ENCODE assay signal across 1 fruit fly cellular context in the genomic region with DNA sequence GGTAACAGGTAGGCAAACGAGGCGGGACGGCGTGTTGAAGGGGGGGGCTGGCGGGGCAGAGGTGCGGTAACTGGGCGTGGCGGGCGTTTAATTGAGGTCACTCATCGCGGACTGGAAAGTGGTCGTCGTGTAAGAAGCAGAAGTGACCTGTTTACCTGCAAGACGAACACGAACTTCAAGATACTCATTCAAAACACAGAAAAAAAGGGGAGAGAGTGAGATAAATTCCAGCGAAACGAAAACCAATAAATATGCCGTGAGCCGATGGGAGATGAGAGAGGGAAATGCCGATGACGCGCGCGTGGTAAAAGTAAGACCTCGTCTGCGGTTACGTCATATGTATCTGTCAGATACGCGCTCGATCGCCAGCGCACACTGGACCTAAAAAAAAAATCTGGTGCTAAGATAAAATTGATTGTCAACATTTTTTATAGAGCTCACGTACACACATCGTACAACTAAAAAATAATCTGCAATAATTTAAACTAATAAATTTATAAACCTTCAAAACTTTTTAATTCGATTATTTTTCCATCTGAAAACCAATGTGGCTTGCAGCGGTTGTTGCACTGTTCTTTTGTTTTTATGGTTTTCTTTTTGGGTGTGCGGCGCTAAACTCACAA.
A peak's percentile ranks its signal among the peaks of the same experiment; 100 is the strongest.
TF ChIP-seq lines count a peak whose summit lies in the region.

No protein-coding gene starts in this region.

TF ChIP-seq in whole organism, embryonic, 481 proteins besides CTCF, POLR2A, EP300 and RAD21 (continued from another document and continues in another):
- TF ChIP-seq dan (GFP tag; IDR thresholded peaks at IDR 0.05; lab: Robert Waterston, UW) (no peak), NFAT (GFP tag; IDR thresholded peaks at IDR 0.05; lab: Robert Waterston, UW) (no peak), gem (tag; optimal IDR thresholded peaks at IDR 0.05; lab: Kevin White, UChicago) (peak; percentile 84), unpg (GFP tag; optimal IDR thresholded peaks at IDR 0.05; lab: Kevin White, UChicago) (peak; percentile 76), Six4 (GFP tag; optimal IDR thresholded peaks at IDR 0.05; lab: Kevin White, UChicago) (peak; percentile 22), CG15269 (tag; optimal IDR thresholded peaks at IDR 0.05; lab: Kevin White, UChicago) (peak; percentile 46), CG32532 (GFP tag; IDR thresholded peaks at IDR 0.05; lab: Robert Waterston, UW) (no peak), CG17361 (GFP tag; IDR thresholded peaks at IDR 0.05; lab: Robert Waterston, UW) (peak; percentile 74), CG32767 (GFP tag; IDR thresholded peaks at IDR 0.05; lab: Robert Waterston, UW) (peak; percentile 51; the same call in 1 of the 2 replicates), CG14667 (GFP tag; IDR thresholded peaks at IDR 0.05; lab: Robert Waterston, UW) (peak; percentile 62), row (GFP tag; IDR thresholded peaks at IDR 0.05; lab: Robert Waterston, UW) (peak; percentile 62; the same call in 2 of the 3 replicates), Atf-2 (GFP tag; optimal IDR thresholded peaks at IDR 0.05; lab: Kevin White, UChicago) (no peak), h (optimal IDR thresholded peaks at IDR 0.05; lab: Kevin White, UChicago) (no peak), Gug (GFP tag; IDR thresholded peaks at IDR 0.05; lab: Robert Waterston, UW) (peak; percentile 25; the same call in 1 of the 4 replicates), CG4730 (GFP tag; IDR thresholded peaks at IDR 0.05; lab: Robert Waterston, UW) (peak; percentile 33; the same call in 1 of the 2 replicates), CG17612 (GFP tag; IDR thresholded peaks at IDR 0.05; lab: Robert Waterston, UW) (peak; percentile 37; the same call in 1 of the 2 replicates), E2f1 (GFP tag; IDR thresholded peaks at IDR 0.05; lab: Robert Waterston, UW) (peak; percentile 43), CG1024 (GFP tag; IDR thresholded peaks at IDR 0.05; lab: Robert Waterston, UW) (peak; percentile 57), Fer3 (tag; optimal IDR thresholded peaks at IDR 0.05; lab: Kevin White, UChicago) (peak; percentile 45), CG3726 (GFP tag; IDR thresholded peaks at IDR 0.05; lab: Robert Waterston, UW) (0 out of 3 replicates have a peak, but pooled peaks have one; percentile 35), fd96Cb (tag; optimal IDR thresholded peaks at IDR 0.05; lab: Kevin White, UChicago) (peak; percentile 68), CG13123 (GFP tag; optimal IDR thresholded peaks at IDR 0.05; lab: Kevin White, UChicago) (no peak), ranshi (GFP tag; IDR thresholded peaks at IDR 0.05; lab: Robert Waterston, UW) (peak; percentile 71), bsh (GFP tag; optimal IDR thresholded peaks at IDR 0.05; lab: Kevin White, UChicago) (peak in 1 of 2 experiments; percentile 85), CG4820 (GFP tag; optimal IDR thresholded peaks at IDR 0.05; lab: Kevin White, UChicago) (peak; percentile 46), HHEX (GFP tag; optimal IDR thresholded peaks at IDR 0.05; lab: Kevin White, UChicago) (peak; percentile 35), Max (GFP tag; optimal IDR thresholded peaks at IDR 0.05; lab: Kevin White, UChicago) (no peak), ci (GFP tag; IDR thresholded peaks at IDR 0.05; lab: Robert Waterston, UW) (peak; percentile 91), CG4360 (GFP tag; IDR thresholded peaks at IDR 0.05; lab: Robert Waterston, UW) (no peak), CoRest (tag; optimal IDR thresholded peaks at IDR 0.05; lab: Kevin White, UChicago) (peak; percentile 39), CG2202 (tag; optimal IDR thresholded peaks at IDR 0.05; lab: Kevin White, UChicago) (peak; percentile 0), NC2α (GFP tag; optimal IDR thresholded peaks at IDR 0.05; lab: Kevin White, UChicago) (no peak), Sox102F (GFP tag; optimal IDR thresholded peaks at IDR 0.05; lab: Kevin White, UChicago) (peak; percentile 90), CG10979 (tag; optimal IDR thresholded peaks at IDR 0.05; lab: Kevin White, UChicago) (peak; percentile 79), CG6254 (GFP tag; optimal IDR thresholded peaks at IDR 0.05; lab: Kevin White, UChicago) (peak; percentile 65), CG18599 (GFP tag; optimal IDR thresholded peaks at IDR 0.05; lab: Kevin White, UChicago) (peak; percentile 36), CG3407 (GFP tag; optimal IDR thresholded peaks at IDR 0.05; lab: Kevin White, UChicago) (peak; percentile 68), Vsx1 (GFP tag; optimal IDR thresholded peaks at IDR 0.05; lab: Kevin White, UChicago) (no peak), CG31388 (GFP tag; optimal IDR thresholded peaks at IDR 0.05; lab: Kevin White, UChicago) (no peak), Optix (GFP tag; IDR thresholded peaks at IDR 0.05; lab: Robert Waterston, UW) (peak; percentile 76), lbe (GFP tag; optimal IDR thresholded peaks at IDR 0.05; lab: Kevin White, UChicago) (no peak), CG13296 (GFP tag; optimal IDR thresholded peaks at IDR 0.05; lab: Kevin White, UChicago) (no peak), CG1603 (tag; optimal IDR thresholded peaks at IDR 0.05; lab: Kevin White, UChicago) (peak; percentile 65), Ravus (GFP tag; IDR thresholded peaks at IDR 0.05; lab: Robert Waterston, UW) (no peak), sd (tag; optimal IDR thresholded peaks at IDR 0.05; lab: Kevin White, UChicago) (peak; percentile 82), Xrp1 (GFP tag; IDR thresholded peaks at IDR 0.05; lab: Robert Waterston, UW) (peak; percentile 82), rib (GFP tag; IDR thresholded peaks at IDR 0.05; lab: Robert Waterston, UW) (no peak), insv (GFP tag; optimal IDR thresholded peaks at IDR 0.05; lab: Kevin White, UChicago) (no peak), ap (GFP tag; IDR thresholded peaks at IDR 0.05; lab: Robert Waterston, UW) (peak; percentile 77), Rx (GFP tag; IDR thresholded peaks at IDR 0.05; lab: Robert Waterston, UW) (peak; percentile 40), Asciz (GFP tag; optimal IDR thresholded peaks at IDR 0.05; lab: Kevin White, UChicago) (peak; percentile 76), B-H2 (GFP tag; optimal IDR thresholded peaks at IDR 0.05; lab: Kevin White, UChicago) (no peak), tio (GFP tag; optimal IDR thresholded peaks at IDR 0.05; lab: Kevin White, UChicago) (peak; percentile 31), tgo (GFP tag; IDR thresholded peaks at IDR 0.05; lab: Robert Waterston, UW) (peak; percentile 58; the same call in 2 of the 3 replicates), CG17328 (GFP tag; IDR thresholded peaks at IDR 0.05; lab: Robert Waterston, UW) (peak; percentile 75), kah (GFP tag; optimal IDR thresholded peaks at IDR 0.05; lab: Kevin White, UChicago) (peak; percentile 16), CG6272 (GFP tag; IDR thresholded peaks at IDR 0.05; lab: Robert Waterston, UW) (peak; percentile 57; the same call in 1 of the 2 replicates), CG7839 (tag; optimal IDR thresholded peaks at IDR 0.05; lab: Kevin White, UChicago) (peak; percentile 74), CG2712 (tag; optimal IDR thresholded peaks at IDR 0.05; lab: Kevin White, UChicago) (peak; percentile 80), Blimp-1 (GFP tag; optimal IDR thresholded peaks at IDR 0.05; lab: Kevin White, UChicago) (peak; percentile 77), ftz-f1 (GFP tag; optimal IDR thresholded peaks at IDR 0.05; lab: Kevin White, UChicago) (no peak), Spps (tag; optimal IDR thresholded peaks at IDR 0.05; lab: Kevin White, UChicago) (peak; percentile 34), peb (GFP tag; IDR thresholded peaks at IDR 0.05; lab: Robert Waterston, UW) (peak; percentile 76), HLH54F (GFP tag; optimal IDR thresholded peaks at IDR 0.05; lab: Kevin White, UChicago) (no peak), CG11504 (tag; optimal IDR thresholded peaks at IDR 0.05; lab: Kevin White, UChicago) (peak; percentile 81), H2.0 (GFP tag; IDR thresholded peaks at IDR 0.05; lab: Robert Waterston, UW) (peak; percentile 56), dmrt11E (tag; optimal IDR thresholded peaks at IDR 0.05; lab: Kevin White, UChicago) (peak; percentile 30), en (GFP tag; optimal IDR thresholded peaks at IDR 0.05; lab: Kevin White, UChicago) (no peak), CG12236 (GFP tag; optimal IDR thresholded peaks at IDR 0.05; lab: Kevin White, UChicago) (no peak), CG1233 (GFP tag; optimal IDR thresholded peaks at IDR 0.05; lab: Kevin White, UChicago) (peak; percentile 57), CG17829 (tag; optimal IDR thresholded peaks at IDR 0.05; lab: Kevin White, UChicago) (peak; percentile 58), pnt (GFP tag; optimal IDR thresholded peaks at IDR 0.05; lab: Kevin White, UChicago) (no peak), ewg (GFP tag; optimal IDR thresholded peaks at IDR 0.05; lab: Kevin White, UChicago) (peak; percentile 57), Dp (GFP tag; optimal IDR thresholded peaks at IDR 0.05; lab: Kevin White, UChicago) (no peak), dysf (GFP tag; IDR thresholded peaks at IDR 0.05; lab: Robert Waterston, UW) (peak; percentile 72), CG15601 (tag; optimal IDR thresholded peaks at IDR 0.05; lab: Kevin White, UChicago) (peak; percentile 70), CG30020 (tag; optimal IDR thresholded peaks at IDR 0.05; lab: Kevin White, UChicago) (no peak), bcd (GFP tag; optimal IDR thresholded peaks at IDR 0.05; lab: Kevin White, UChicago) (peak; percentile 14), CG5953 (GFP tag; IDR thresholded peaks at IDR 0.05; lab: Robert Waterston, UW) (peak; percentile 80), sob (GFP tag; IDR thresholded peaks at IDR 0.05; lab: Robert Waterston, UW) (peak; percentile 54; the same call in 1 of the 2 replicates), Doc2 (GFP tag; IDR thresholded peaks at IDR 0.05; lab: Robert Waterston, UW) (no peak), CG13624 (GFP tag; optimal IDR thresholded peaks at IDR 0.05; lab: Kevin White, UChicago) (no peak), trem (tag; optimal IDR thresholded peaks at IDR 0.05; lab: Kevin White, UChicago) (peak; percentile 40), CG10321 (GFP tag; IDR thresholded peaks at IDR 0.05; lab: Robert Waterston, UW) (peak; percentile 17; the same call in 1 of the 2 replicates), D (optimal IDR thresholded peaks at IDR 0.05; lab: Kevin White, UChicago) (no peak), D (GFP tag; optimal IDR thresholded peaks at IDR 0.05; lab: Kevin White, UChicago) (peak; percentile 68), seq (GFP tag; IDR thresholded peaks at IDR 0.05; lab: Robert Waterston, UW) (peak; percentile 37; the same call in 1 of the 2 replicates), CG12391 (tag; optimal IDR thresholded peaks at IDR 0.05; lab: Kevin White, UChicago) (peak; percentile 75), hkb (optimal IDR thresholded peaks at IDR 0.05; lab: Kevin White, UChicago) (no peak), hkb (GFP tag; IDR thresholded peaks at IDR 0.05; lab: Robert Waterston, UW) (peak; percentile 74), B-H1 (GFP tag; IDR thresholded peaks at IDR 0.05; lab: Robert Waterston, UW) (peak; percentile 42; the same call in 1 of the 3 replicates), Deaf1 (tag; optimal IDR thresholded peaks at IDR 0.05; lab: Kevin White, UChicago) (peak; percentile 0), sisA (GFP tag; IDR thresholded peaks at IDR 0.05; lab: Robert Waterston, UW) (peak; percentile 64), Ptx1 (GFP tag; IDR thresholded peaks at IDR 0.05; lab: Robert Waterston, UW) (peak; percentile 61), dati (GFP tag; IDR thresholded peaks at IDR 0.05; lab: Robert Waterston, UW) (peak; percentile 41; the same call in 1 of the 2 replicates), CG15696 (tag; optimal IDR thresholded peaks at IDR 0.05; lab: Kevin White, UChicago) (no peak), ind (GFP tag; optimal IDR thresholded peaks at IDR 0.05; lab: Kevin White, UChicago) (peak; percentile 38), Drgx (GFP tag; IDR thresholded peaks at IDR 0.05; lab: Robert Waterston, UW) (0 out of 2 replicates have a peak, but pooled peaks have one; percentile 38), Oaz (GFP tag; IDR thresholded peaks at IDR 0.05; lab: Robert Waterston, UW) (peak; percentile 24; the same call in 1 of the 2 replicates), Awh (GFP tag; IDR thresholded peaks at IDR 0.05; lab: Robert Waterston, UW) (peak; percentile 69), CG17912 (GFP tag; optimal IDR thresholded peaks at IDR 0.05; lab: Kevin White, UChicago) (no peak), Med (GFP tag; lab: Kevin White, UChicago) (peak; percentile 74), dimm (GFP tag; IDR thresholded peaks at IDR 0.05; lab: Robert Waterston, UW) (0 out of 2 replicates have a peak, but pooled peaks have one; percentile 20), CG10209 (GFP tag; optimal IDR thresholded peaks at IDR 0.05; lab: Kevin White, UChicago) (peak; percentile 25), kay (GFP tag; optimal IDR thresholded peaks at IDR 0.05; lab: Kevin White, UChicago) (peak; percentile 4), PHDP (tag; optimal IDR thresholded peaks at IDR 0.05; lab: Kevin White, UChicago) (peak; percentile 77), CG4707 (GFP tag; optimal IDR thresholded peaks at IDR 0.05; lab: Kevin White, UChicago) (peak; percentile 61), CG34422 (GFP tag; IDR thresholded peaks at IDR 0.05; lab: Robert Waterston, UW) (peak; percentile 59; the same call in 2 of the 3 replicates), CG10462 (GFP tag; optimal IDR thresholded peaks at IDR 0.05; lab: Kevin White, UChicago) (no peak), CG13894 (tag; optimal IDR thresholded peaks at IDR 0.05; lab: Kevin White, UChicago) (no peak), Mrtf (GFP tag; IDR thresholded peaks at IDR 0.05; lab: Robert Waterston, UW) (peak; percentile 12; the same call in 1 of the 3 replicates), CG1529 (GFP tag; optimal IDR thresholded peaks at IDR 0.05; lab: Kevin White, UChicago) (peak; percentile 70), CG7556 (GFP tag; optimal IDR thresholded peaks at IDR 0.05; lab: Kevin White, UChicago) (peak; percentile 43), CG6765 (GFP tag; optimal IDR thresholded peaks at IDR 0.05; lab: Kevin White, UChicago) (no peak), BtbVII (GFP tag; optimal IDR thresholded peaks at IDR 0.05; lab: Kevin White, UChicago) (no peak), crp (GFP tag; optimal IDR thresholded peaks at IDR 0.05; lab: Kevin White, UChicago) (no peak), CG18476 (GFP tag; optimal IDR thresholded peaks at IDR 0.05; lab: Kevin White, UChicago) (peak; percentile 40), CG30403 (GFP tag; optimal IDR thresholded peaks at IDR 0.05; lab: Kevin White, UChicago) (peak; percentile 58), run (tag; optimal IDR thresholded peaks at IDR 0.05; lab: Kevin White, UChicago) (peak; percentile 22), stc (GFP tag; IDR thresholded peaks at IDR 0.05; lab: Robert Waterston, UW) (peak; percentile 84), Dad (GFP tag; optimal IDR thresholded peaks at IDR 0.05; lab: Kevin White, UChicago) (no peak), Dref (GFP tag; IDR thresholded peaks at IDR 0.05; lab: Robert Waterston, UW) (no peak), CG8944 (GFP tag; optimal IDR thresholded peaks at IDR 0.05; lab: Kevin White, UChicago) (no peak), CG18262 (tag; optimal IDR thresholded peaks at IDR 0.05; lab: Kevin White, UChicago) (peak; percentile 76)
